Worm (Caenorhabditis elegans) whole organism, mixed stage, embryonic: Measurements from ENCODE around the gene col-34.

ENCODE experiments used
- ceh-43 ChIP-seq: fragments of 200-800 bp; sonication (Bioruptor generic); optimal IDR thresholded peaks from 2 replicates; lab custom pipeline; 2018; ENCODE audit warnings: mild to moderate bottlenecking, missing genetic modification characterization, moderate library complexity, missing compliant biosample characterization
- cnd-1 ChIP-seq: fragments of 200-800 bp; sonication (Bioruptor generic); optimal IDR thresholded peaks from 2 replicates; lab custom pipeline; 2018; ENCODE audit warnings: mild to moderate bottlenecking, missing genetic modification characterization, missing compliant biosample characterization
- elt-3 ChIP-seq: fragments of 150-350 bp; optimal IDR thresholded peaks from 2 replicates; lab custom pipeline; 2014; ENCODE audit warnings: missing biosample characterization, missing genetic modification characterization
- hlh-1 ChIP-seq: fragments of 150-350 bp; optimal IDR thresholded peaks from 2 replicates; lab custom pipeline; 2014; ENCODE audit warnings: missing biosample characterization, missing genetic modification reagents, missing genetic modification characterization
- lsy-2 ChIP-seq: fragments of 150-350 bp; optimal IDR thresholded peaks from 2 replicates; lab custom pipeline; 2014; ENCODE audit warnings: missing biosample characterization, missing genetic modification characterization
- mep-1 ChIP-seq: fragments of 150-350 bp; optimal IDR thresholded peaks from 2 replicates; lab custom pipeline; 2017; ENCODE audit warnings: missing biosample characterization, missing genetic modification reagents, missing genetic modification characterization, inconsistent platforms
- nhr-12 ChIP-seq: fragments of 150-350 bp; optimal IDR thresholded peaks from 2 replicates; lab custom pipeline; 2014; ENCODE audit warnings: missing biosample characterization, missing genetic modification characterization
- nhr-28 ChIP-seq: fragments of 150-350 bp; optimal IDR thresholded peaks from 2 replicates; lab custom pipeline; 2014; ENCODE audit warnings: missing biosample characterization, missing genetic modification characterization
- nhr-76 ChIP-seq: sonication (generic microtip); optimal IDR thresholded peaks from 2 replicates; lab custom pipeline; 2017; ENCODE audit warnings: missing biosample characterization, missing genetic modification characterization
- sem-2 ChIP-seq: fragments of 200-800 bp; sonication (Bioruptor generic); optimal IDR thresholded peaks from 2 replicates; lab custom pipeline; 2018; ENCODE audit warnings: mild to moderate bottlenecking, missing genetic modification characterization, missing compliant biosample characterization
- snpc-4 ChIP-seq: fragments of 150-350 bp; optimal IDR thresholded peaks from 2 replicates; lab custom pipeline; 2014; ENCODE audit warnings: missing biosample characterization, missing genetic modification characterization
- unc-39 ChIP-seq: fragments of 150-350 bp; optimal IDR thresholded peaks from 2 replicates; lab custom pipeline; 2014; ENCODE audit warnings: missing biosample characterization, missing genetic modification characterization
- ztf-11 ChIP-seq: fragments of 150-350 bp; optimal IDR thresholded peaks from 2 replicates; lab custom pipeline; 2014; ENCODE audit warnings: missing biosample characterization, missing genetic modification characterization

DNA sequence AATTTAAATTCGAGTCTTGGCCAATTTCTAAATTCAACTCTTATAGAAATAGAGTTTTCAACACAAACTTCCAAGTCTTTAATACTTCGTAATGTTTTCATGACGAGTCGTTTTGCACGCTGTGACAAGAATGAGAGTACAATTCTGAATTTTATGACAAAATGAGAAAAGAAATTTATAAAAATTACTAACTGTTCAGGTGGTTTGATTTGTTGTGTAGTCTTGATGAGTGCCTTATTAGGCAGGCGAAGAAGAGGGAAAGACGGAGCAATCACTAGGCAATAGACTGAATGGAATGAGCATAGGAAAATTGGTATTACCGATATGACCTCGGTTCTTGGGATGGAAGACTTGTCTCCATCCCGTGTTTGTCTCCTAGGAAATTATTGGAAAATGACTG lies 24.4 kb downstream of the col-34 start, which contains the start of gene F30B5.11:
- TF ChIP-seq elt-3 (tag; lab: Kevin White, UChicago): no peak
- TF ChIP-seq nhr-12: no peak
- TF ChIP-seq cnd-1: no peak
- no peak for TF ChIP-seq lsy-2 (tag; lab: Kevin White, UChicago)
- TF ChIP-seq sem-2 (GFP tag; lab: Kevin White, UChicago): no peak
- TF ChIP-seq ztf-11 (tag; lab: Kevin White, UChicago): no peak
- TF ChIP-seq mep-1 (tag; lab: Kevin White, UChicago): no peak
- TF ChIP-seq nhr-76 (tag; lab: Kevin White, UChicago): no peak
- no peak for TF ChIP-seq unc-39 (tag; lab: Kevin White, UChicago)
- TF ChIP-seq hlh-1: no peak
- no peak for TF ChIP-seq nhr-28 (tag; lab: Kevin White, UChicago)
- no peak for TF ChIP-seq snpc-4 (tag; lab: Kevin White, UChicago)
- TF ChIP-seq ceh-43 (GFP tag; lab: Kevin White, UChicago): no peak
